Fruit fly (Drosophila melanogaster): ENCODE results near the gene msd5.

The msd5 gene

dm6 chr3L:1374438-1375133 lies 41.6 kb upstream of the msd5 start (continued):
- TF ChIP-seq CG8924 (tag; optimal IDR thresholded peaks at IDR 0.05) (no peak), CG17568 (GFP tag; optimal IDR thresholded peaks at IDR 0.05) (no peak), CG8388 (GFP tag; optimal IDR thresholded peaks at IDR 0.05) (peak; percentile 29), Bdp1 (GFP tag; optimal IDR thresholded peaks at IDR 0.05) (no peak), CG3726 (GFP tag; IDR thresholded peaks at IDR 0.05) (no peak), Awh (GFP tag; IDR thresholded peaks at IDR 0.05) (no peak), gfzf (GFP tag; optimal IDR thresholded peaks at IDR 0.05) (no peak), Neu2 (GFP tag; optimal IDR thresholded peaks at IDR 0.05; ENCODE audit: borderline replicate concordance) (no peak), ken (GFP tag; IDR thresholded peaks at IDR 0.05) (no peak), Max (GFP tag; optimal IDR thresholded peaks at IDR 0.05) (no peak), jumu (GFP tag; optimal IDR thresholded peaks at IDR 0.05) (no peak), psq (GFP tag; optimal IDR thresholded peaks at IDR 0.05) (no peak), Dek (tag; optimal IDR thresholded peaks at IDR 0.05) (no peak), CG5953 (GFP tag; IDR thresholded peaks at IDR 0.05) (no peak), org-1 (GFP tag; optimal IDR thresholded peaks at IDR 0.05) (no peak), Dip2 (GFP tag; IDR thresholded peaks at IDR 0.05) (no peak), Hsf (GFP tag; optimal IDR thresholded peaks at IDR 0.05) (no peak), Sox100B (GFP tag; optimal IDR thresholded peaks at IDR 0.05) (no peak), Side (GFP tag; optimal IDR thresholded peaks at IDR 0.05) (no peak), CG16779 (GFP tag; IDR thresholded peaks at IDR 0.05) (no peak), CG2199 (GFP tag; IDR thresholded peaks at IDR 0.05) (no peak), Rx (GFP tag; IDR thresholded peaks at IDR 0.05) (no peak), Xrp1 (GFP tag; IDR thresholded peaks at IDR 0.05) (0 out of 2 replicates have a peak, but pooled peaks have one; percentile 19), btn (GFP tag; optimal IDR thresholded peaks at IDR 0.05) (no peak), CG13123 (GFP tag; optimal IDR thresholded peaks at IDR 0.05) (no peak), gce (GFP tag; IDR thresholded peaks at IDR 0.05) (no peak), Ssrp (tag; optimal IDR thresholded peaks at IDR 0.05) (peak; percentile 5), CG31441 (GFP tag; IDR thresholded peaks at IDR 0.05) (0 out of 2 replicates have a peak, but pooled peaks have one; percentile 37), bbx (GFP tag; IDR thresholded peaks at IDR 0.05; ENCODE audit: partially characterized antibody) (no peak), Six4 (GFP tag; optimal IDR thresholded peaks at IDR 0.05) (no peak), CG13775 (GFP tag; optimal IDR thresholded peaks at IDR 0.05) (no peak)

- TF ChIP-seq Oli (tag; optimal IDR thresholded peaks at IDR 0.05), result peak; percentile 54
- TF ChIP-seq row (GFP tag; IDR thresholded peaks at IDR 0.05), result peak; percentile 27; the same call in 1 of the 3 replicates
- peak; percentile 20 for TF ChIP-seq CG8388 (GFP tag; optimal IDR thresholded peaks at IDR 0.05)
- TF ChIP-seq dimm (GFP tag; IDR thresholded peaks at IDR 0.05), result no peak
- TF ChIP-seq hb (GFP tag; IDR thresholded peaks at IDR 0.05; ENCODE audit: partially characterized antibody), result no peak
- TF ChIP-seq Scr (GFP tag; IDR thresholded peaks at IDR 0.05; ENCODE audit: partially characterized antibody), result no peak
- TF ChIP-seq tup (GFP tag; optimal IDR thresholded peaks at IDR 0.05), result no peak
- no peak for TF ChIP-seq Dp (GFP tag; optimal IDR thresholded peaks at IDR 0.05)
- peak; percentile 18 for TF ChIP-seq Abd-B (GFP tag; optimal IDR thresholded peaks at IDR 0.05)
- TF ChIP-seq CG2875 (GFP tag; optimal IDR thresholded peaks at IDR 0.05), result no peak
- TF ChIP-seq CG18476 (GFP tag; optimal IDR thresholded peaks at IDR 0.05), result no peak
- no peak for TF ChIP-seq gcm (GFP tag; optimal IDR thresholded peaks at IDR 0.05)
- no peak for TF ChIP-seq nerfin-2 (GFP tag; IDR thresholded peaks at IDR 0.05; ENCODE audit: partially characterized antibody)
- no peak for TF ChIP-seq Atf6 (GFP tag; IDR thresholded peaks at IDR 0.05)
- no peak for TF ChIP-seq gfzf (GFP tag; optimal IDR thresholded peaks at IDR 0.05)
- no peak for TF ChIP-seq BtbVII (GFP tag; optimal IDR thresholded peaks at IDR 0.05)
- no peak for TF ChIP-seq hth (optimal IDR thresholded peaks at IDR 0.05)
- no peak for TF ChIP-seq CG10462 (GFP tag; optimal IDR thresholded peaks at IDR 0.05)
- no peak; the same call in 2 of the 3 replicates for TF ChIP-seq dysf (GFP tag; IDR thresholded peaks at IDR 0.05)
- TF ChIP-seq da (GFP tag; optimal IDR thresholded peaks at IDR 0.05), result no peak
- TF ChIP-seq CG11085 (GFP tag; IDR thresholded peaks at IDR 0.05), result no peak
- peak; percentile 20 for TF ChIP-seq ems (GFP tag; optimal IDR thresholded peaks at IDR 0.05)
- TF ChIP-seq Dfd (GFP tag; optimal IDR thresholded peaks at IDR 0.05), result no peak
Measured at dm6 chr3L:1370939-1371338, 38.0 kb upstream of the msd5 start.

Data from whole organism, embryonic.